Worm (Caenorhabditis elegans) whole organism, L1 larva: ENCODE data around the gene crn-2.

ENCODE experiments used
- F16B12.6 ChIP-seq: fragments of 150-350 bp; optimal IDR thresholded peaks from 2 replicates; lab custom pipeline; 2014; ENCODE audit warnings: missing biosample characterization, missing genetic modification characterization
- aly-2 ChIP-seq: fragments of 150-350 bp; optimal IDR thresholded peaks from 2 replicates; lab custom pipeline; 2014; ENCODE audit warnings: missing biosample characterization, missing genetic modification characterization
- hlh-4 ChIP-seq: sonication (generic microtip); optimal IDR thresholded peaks from 2 replicates; lab custom pipeline; 2016; ENCODE audit warnings: mild to moderate bottlenecking, missing genetic modification characterization, missing compliant biosample characterization
- sox-4 ChIP-seq: sonication (generic microtip); optimal IDR thresholded peaks from 2 replicates; lab custom pipeline; 2016; ENCODE audit warnings: missing genetic modification characterization, missing compliant biosample characterization
- sup-37 ChIP-seq: fragments of 200-800 bp; sonication (Bioruptor generic); optimal IDR thresholded peaks from 2 replicates; lab custom pipeline; 2018; ENCODE audit warnings: mild to moderate bottlenecking, missing genetic modification characterization, missing compliant biosample characterization

ce11 chrV:5548051-5548450, 46.4 kb upstream of the crn-2 start, which contains the start of gene ugt-48:
- TF ChIP-seq F16B12.6 (tag; lab: Kevin White, UChicago) (no peak), sox-4 (tag; lab: Kevin White, UChicago) (no peak), hlh-4 (tag; lab: Kevin White, UChicago) (no peak), sup-37 (no peak), aly-2 (tag; lab: Kevin White, UChicago) (no peak)
